Fruit fly (Drosophila melanogaster) whole organism: Measurements from ENCODE around the gene CG12496.
A peak's percentile ranks its signal among the peaks of the same experiment; 100 is the strongest.

Experiments
- CG8478 ChIP-seq: fragments of >200 bp; optimal IDR thresholded peaks from 2 replicates; lab custom pipeline; 2018; ENCODE audit warnings: inconsistent platforms
- Dll ChIP-seq: fragments of >200 bp; optimal IDR thresholded peaks from 2 replicates; lab custom pipeline; 2017
- EcR ChIP-seq, 2 experiments: fragments of >200 bp; optimal IDR thresholded peaks; 2 replicates each; lab custom pipeline; 2017; ENCODE audit warnings: missing biosample characterization in 2 of 2, missing genetic modification characterization in 2 of 2, missing genetic modification reagents in 2 of 2
- pan ChIP-seq: fragments of >200 bp; optimal IDR thresholded peaks from 2 replicates; lab custom pipeline; 2017
- psq ChIP-seq: fragments of >200 bp; optimal IDR thresholded peaks from 2 replicates; lab custom pipeline; 2017
- usp ChIP-seq: fragments of >200 bp; optimal IDR thresholded peaks from 2 replicates; lab custom pipeline; 2017; ENCODE audit warnings: missing biosample characterization, missing genetic modification characterization, mixed read lengths

Gene CG12496

dm6 chrX:2419518-2419917, 8.8 kb upstream of the CG12496 start:
- TF ChIP-seq Dll (no peak), pan (no peak), CG8478 (lab: Kevin White, UChicago) (no peak), EcR (GFP tag; optimal IDR thresholded peaks at IDR 0.05; lab: Kevin White, UChicago) (no peak), usp (GFP tag; lab: Kevin White, UChicago) (no peak), psq (lab: Kevin White, UChicago) (no peak)

- TF ChIP-seq usp (GFP tag; lab: Kevin White, UChicago) (no peak), CG8478 (lab: Kevin White, UChicago) (no peak), EcR (GFP tag; optimal IDR thresholded peaks at IDR 0.05; lab: Kevin White, UChicago) (no peak), Dll (no peak), pan (no peak), psq (lab: Kevin White, UChicago) (no peak)
These were observed 2.0 kb downstream of the CG12496 start for dm6 chrX:2408675-2409163.

dm6 chrX:2399438-2399837, 11.3 kb downstream of the CG12496 start:
- no peak for TF ChIP-seq pan
- no peak for TF ChIP-seq EcR (GFP tag; optimal IDR thresholded peaks at IDR 0.05; lab: Kevin White, UChicago)
- TF ChIP-seq CG8478 (lab: Kevin White, UChicago) = no peak
- no peak for TF ChIP-seq psq (lab: Kevin White, UChicago)
- TF ChIP-seq usp (GFP tag; lab: Kevin White, UChicago) = no peak
- no peak for TF ChIP-seq Dll

- TF ChIP-seq Dll = no peak
- TF ChIP-seq EcR (GFP tag; optimal IDR thresholded peaks at IDR 0.05; lab: Kevin White, UChicago) = no peak
- no peak for TF ChIP-seq psq (lab: Kevin White, UChicago)
- TF ChIP-seq usp (GFP tag; lab: Kevin White, UChicago) = no peak
- TF ChIP-seq CG8478 (lab: Kevin White, UChicago) = no peak
- TF ChIP-seq pan = no peak
These were observed 14.4 kb downstream of the CG12496 start for dm6 chrX:2396204-2396882.

dm6 chrX:2394516-2394915, 16.2 kb downstream of the CG12496 start:
- TF ChIP-seq CG8478 (lab: Kevin White, UChicago) (no peak), EcR (GFP tag; optimal IDR thresholded peaks at IDR 0.05; lab: Kevin White, UChicago) (no peak), Dll (no peak), pan (no peak), psq (lab: Kevin White, UChicago) (no peak), usp (GFP tag; lab: Kevin White, UChicago) (no peak)

dm6 chrX:2387579-2388362, 22.9 kb downstream of the CG12496 start, which contains the start of gene PsGEF:
Gene PsGEF (minus strand): TSS chrX:2387664.
- TF ChIP-seq usp (GFP tag; lab: Kevin White, UChicago) (no peak), CG8478 (lab: Kevin White, UChicago) (no peak), EcR (GFP tag; optimal IDR thresholded peaks at IDR 0.05; lab: Kevin White, UChicago) (no peak), pan (no peak), Dll (no peak), psq (lab: Kevin White, UChicago) (no peak)

dm6 chrX:2383121-2383848, 27.4 kb downstream of the CG12496 start:
- no peak for TF ChIP-seq Dll
- no peak for TF ChIP-seq EcR (GFP tag; optimal IDR thresholded peaks at IDR 0.05; lab: Kevin White, UChicago)
- TF ChIP-seq pan = no peak
- no peak for TF ChIP-seq psq (lab: Kevin White, UChicago)
- TF ChIP-seq usp (GFP tag; lab: Kevin White, UChicago) = no peak
- no peak for TF ChIP-seq CG8478 (lab: Kevin White, UChicago)

- TF ChIP-seq pan (no peak), Dll (peak; percentile 32)
These were observed 44.5 kb downstream of the CG12496 start, which contains the start of gene CG2841 for dm6 chrX:2366171-2366570. Gene CG2841 (minus strand): TSS chrX:2366356.

dm6 chrX:2365405-2365804, 45.3 kb downstream of the CG12496 start:
- TF ChIP-seq psq (lab: Kevin White, UChicago) = no peak
- no peak for TF ChIP-seq pan
- no peak for TF ChIP-seq usp (GFP tag; lab: Kevin White, UChicago)
- no peak for TF ChIP-seq CG8478 (lab: Kevin White, UChicago)
- TF ChIP-seq EcR (GFP tag; optimal IDR thresholded peaks at IDR 0.05; lab: Kevin White, UChicago) = no peak
- TF ChIP-seq Dll = no peak

dm6 chrX:2363733-2364132, 47.0 kb downstream of the CG12496 start:
- no peak for TF ChIP-seq pan
- no peak for TF ChIP-seq usp (GFP tag; lab: Kevin White, UChicago)
- no peak for TF ChIP-seq psq (lab: Kevin White, UChicago)
- TF ChIP-seq EcR (GFP tag; optimal IDR thresholded peaks at IDR 0.05; lab: Kevin White, UChicago) = no peak
- no peak for TF ChIP-seq Dll
- TF ChIP-seq CG8478 (lab: Kevin White, UChicago) = no peak

- TF ChIP-seq usp (GFP tag; lab: Kevin White, UChicago) (no peak), psq (lab: Kevin White, UChicago) (no peak), pan (no peak), EcR (GFP tag; optimal IDR thresholded peaks at IDR 0.05; lab: Kevin White, UChicago) (no peak), Dll (no peak), CG8478 (lab: Kevin White, UChicago) (no peak)
These were observed 48.3 kb downstream of the CG12496 start for dm6 chrX:2362414-2362813.
